Fruit fly (Drosophila melanogaster) whole organism, pupa: Measurements from ENCODE around the gene Eig71Ej.

Experiments
- CG10348 ChIP-seq: fragments of 200-800 bp; sonication (Bioruptor generic); IDR thresholded peaks from 2 replicates; pipeline ENCODE4 v1.3.6; 2022; ENCODE audit warnings: missing biosample characterization, missing genetic modification characterization
- CG12605 ChIP-seq: fragments of 200-800 bp; sonication (Bioruptor generic); IDR thresholded peaks from 2 replicates; pipeline ENCODE4 v1.3.6; 2022; ENCODE audit warnings: missing biosample characterization, missing genetic modification characterization
- CG13204 ChIP-seq: fragments of 200-800 bp; sonication (Bioruptor generic); optimal IDR thresholded peaks from 2 replicates; lab custom pipeline; 2018; ENCODE audit warnings: missing biosample characterization, mild to moderate bottlenecking, missing genetic modification characterization, moderate library complexity
- CG14655 ChIP-seq: fragments of 200-800 bp; sonication (Bioruptor generic); optimal IDR thresholded peaks from 3 replicates; lab custom pipeline; 2017; ENCODE audit warnings: mild to moderate bottlenecking, missing biosample characterization, missing genetic modification reagents, missing genetic modification characterization
- CG15710 ChIP-seq: fragments of 200-800 bp; sonication (Bioruptor generic); optimal IDR thresholded peaks from 2 replicates; lab custom pipeline; 2018; ENCODE audit warnings: missing biosample characterization, mild to moderate bottlenecking, missing genetic modification characterization, moderate library complexity
- CG17806 ChIP-seq: fragments of 200-800 bp; sonication (Bioruptor generic); optimal IDR thresholded peaks from 2 replicates; lab custom pipeline; 2018; ENCODE audit warnings: missing biosample characterization, mild to moderate bottlenecking, missing genetic modification characterization, moderate library complexity
- CG32121 ChIP-seq: fragments of 200-800 bp; sonication (Bioruptor generic); IDR thresholded peaks from 2 replicates; pipeline ENCODE4 v1.3.6; 2022; ENCODE audit warnings: missing biosample characterization, missing genetic modification characterization
- CG34367 ChIP-seq: fragments of 200-800 bp; sonication (Bioruptor generic); optimal IDR thresholded peaks from 2 replicates; lab custom pipeline; 2018; ENCODE audit warnings: missing biosample characterization, mild to moderate bottlenecking, missing genetic modification characterization
- CG4496 ChIP-seq: fragments of 200-800 bp; sonication (Bioruptor generic); IDR thresholded peaks from 3 replicates; pipeline ENCODE4 v1.3.6; 2022; ENCODE audit warnings: missing biosample characterization, missing genetic modification characterization
- CG8159 ChIP-seq: fragments of 200-800 bp; sonication (Bioruptor generic); optimal IDR thresholded peaks from 3 replicates; lab custom pipeline; 2018; ENCODE audit warnings: missing biosample characterization, mild to moderate bottlenecking, missing genetic modification characterization, moderate library complexity
- CG8301 ChIP-seq: fragments of 200-800 bp; sonication (Bioruptor generic); optimal IDR thresholded peaks from 2 replicates; lab custom pipeline; 2018; ENCODE audit warnings: missing biosample characterization, mild to moderate bottlenecking, missing genetic modification characterization
- CG9948 ChIP-seq: fragments of 200-800 bp; sonication (Bioruptor generic); optimal IDR thresholded peaks from 2 replicates; lab custom pipeline; 2018; ENCODE audit warnings: missing biosample characterization, mild to moderate bottlenecking, missing genetic modification characterization, moderate library complexity
- D1 ChIP-seq: fragments of 200-800 bp; sonication (Bioruptor generic); optimal IDR thresholded peaks from 2 replicates; lab custom pipeline; 2018; ENCODE audit warnings: missing biosample characterization, mild to moderate bottlenecking, missing genetic modification characterization, moderate library complexity
- EcR ChIP-seq: fragments of 200-800 bp; sonication (Bioruptor generic); optimal IDR thresholded peaks from 3 replicates; lab custom pipeline; 2019; ENCODE audit warnings: missing biosample characterization, missing genetic modification characterization, mild to moderate bottlenecking, moderate library complexity, missing genetic modification reagents
- Ets98B ChIP-seq: fragments of 200-800 bp; sonication (Bioruptor generic); IDR thresholded peaks from 2 replicates; pipeline ENCODE4 v1.3.6; 2022; ENCODE audit warnings: missing biosample characterization, missing genetic modification characterization
- Pif1A ChIP-seq: fragments of 200-800 bp; sonication (Bioruptor generic); optimal IDR thresholded peaks from 3 replicates; lab custom pipeline; 2016; ENCODE audit warnings: missing biosample characterization, missing genetic modification characterization
- Pif1B ChIP-seq: fragments of 200-800 bp; sonication (Bioruptor generic); optimal IDR thresholded peaks from 3 replicates; lab custom pipeline; 2016; ENCODE audit warnings: missing biosample characterization, missing genetic modification characterization
- Snoo ChIP-seq: fragments of 200-800 bp; sonication (Bioruptor generic); optimal IDR thresholded peaks from 3 replicates; lab custom pipeline; 2017; ENCODE audit warnings: missing biosample characterization, mild to moderate bottlenecking, missing genetic modification characterization, inconsistent platforms
- fd96Ca ChIP-seq: fragments of 200-800 bp; sonication (Bioruptor generic); IDR thresholded peaks from 3 replicates; pipeline ENCODE4 v1.3.6; 2022; ENCODE audit warnings: missing biosample characterization, missing genetic modification characterization
- gl ChIP-seq: fragments of 200-800 bp; sonication (Bioruptor generic); optimal IDR thresholded peaks from 2 replicates; lab custom pipeline; 2018; ENCODE audit warnings: missing biosample characterization, mild to moderate bottlenecking, missing genetic modification characterization
- rn ChIP-seq: fragments of 200-800 bp; sonication (Bioruptor generic); IDR thresholded peaks from 2 replicates; pipeline ENCODE4 v1.3.6; 2022; ENCODE audit warnings: missing biosample characterization, missing genetic modification characterization

Eig71Ej gene

dm6 chr3L:15652154-15652553, 8.7 kb downstream of the Eig71Ej start, which contains the start of the genes Eig71Ec and Eig71Ed:
Eig71Ec (minus strand) TSS chr3L:15652254.
Eig71Ed (plus strand) TSS chr3L:15652537.
- TF ChIP-seq Pif1B (GFP tag; lab: Kevin White, UChicago), result no peak
- TF ChIP-seq CG34367, result no peak
- TF ChIP-seq CG13204 (GFP tag; lab: Kevin White, UChicago), result no peak
- TF ChIP-seq CG14655, result no peak
- no peak for TF ChIP-seq gl (tag; lab: Kevin White, UChicago)
- TF ChIP-seq CG9948 (tag; lab: Kevin White, UChicago), result no peak
- TF ChIP-seq fd96Ca, result no peak
- no peak for TF ChIP-seq CG8159 (tag; lab: Kevin White, UChicago)
- TF ChIP-seq Ets98B (GFP tag; lab: Robert Waterston, UW), result no peak
- no peak for TF ChIP-seq D1 (tag; lab: Kevin White, UChicago)
- TF ChIP-seq CG8301, result no peak
- TF ChIP-seq Pif1A (GFP tag; lab: Kevin White, UChicago), result no peak
- no peak for TF ChIP-seq CG10348 (GFP tag; lab: Robert Waterston, UW)

DNA sequence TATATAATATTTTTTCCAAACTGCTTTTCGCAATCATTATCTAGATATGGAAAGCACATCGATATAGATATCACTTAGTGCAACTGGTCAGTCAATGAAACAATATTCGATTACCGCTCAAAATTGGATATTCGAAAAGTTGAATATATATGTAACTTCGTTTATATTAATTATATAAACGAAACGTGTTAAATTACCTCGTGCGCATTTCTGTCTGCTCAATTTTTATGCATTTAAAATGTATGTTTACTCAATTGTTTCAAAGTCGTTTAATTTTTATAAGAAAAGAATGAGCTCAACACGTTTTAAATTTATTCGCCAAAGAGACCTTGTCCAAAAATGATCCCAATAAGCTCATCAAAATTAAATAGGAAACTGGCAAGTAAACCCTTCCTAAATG, 10.3 kb downstream of the Eig71Ej start, which contains the start of gene CG43084:
Gene CG43084 (plus strand): TSS at position 301 of the 400 bp plus-strand sequence.
- TF ChIP-seq CG13204 (GFP tag; lab: Kevin White, UChicago) (no peak), Pif1B (GFP tag; lab: Kevin White, UChicago) (no peak), CG10348 (GFP tag; lab: Robert Waterston, UW) (no peak), CG9948 (tag; lab: Kevin White, UChicago) (no peak), CG8301 (no peak), CG32121 (GFP tag; lab: Robert Waterston, UW) (no peak), Ets98B (GFP tag; lab: Robert Waterston, UW) (no peak), CG14655 (no peak), CG17806 (tag; lab: Kevin White, UChicago) (no peak)

- TF ChIP-seq CG13204 (GFP tag; lab: Kevin White, UChicago), result no peak
- no peak for TF ChIP-seq EcR (GFP tag; lab: Kevin White, UChicago)
- TF ChIP-seq Snoo (tag; lab: Kevin White, UChicago), result no peak
- TF ChIP-seq rn (GFP tag; lab: Robert Waterston, UW), result no peak
- TF ChIP-seq Pif1B (GFP tag; lab: Kevin White, UChicago), result no peak
- no peak for TF ChIP-seq CG14655
- no peak for TF ChIP-seq CG9948 (tag; lab: Kevin White, UChicago)
- TF ChIP-seq CG32121 (GFP tag; lab: Robert Waterston, UW), result no peak
Observed at dm6 chr3L:15649561-15649960, 11.3 kb downstream of the Eig71Ej start, which contains the start of the genes Eig71Ea and Eig71Eb. Eig71Ea (minus strand) TSS chr3L:15649661. Eig71Eb (plus strand) TSS chr3L:15649936.

- TF ChIP-seq CG12605 (no peak), fd96Ca (no peak), CG34367 (no peak), CG32121 (GFP tag; lab: Robert Waterston, UW) (no peak), CG8301 (no peak), Pif1B (GFP tag; lab: Kevin White, UChicago) (no peak), CG15710 (tag; lab: Kevin White, UChicago) (no peak), CG10348 (GFP tag; lab: Robert Waterston, UW) (no peak), CG17806 (tag; lab: Kevin White, UChicago) (no peak), CG8159 (tag; lab: Kevin White, UChicago) (no peak)
- TF ChIP-seq, all 21 proteins: peak for 0
Observed at dm6 chr3L:15647712-15648621, 12.8 kb downstream of the Eig71Ej start, which contains the start of the genes comm3 and CG43083. comm3 (minus strand) TSS chr3L:15647762. CG43083 (plus strand) TSS chr3L:15648571.

dm6 chr3L:15646182-15646581, 14.6 kb downstream of the Eig71Ej start:
- TF ChIP-seq Ets98B (GFP tag; lab: Robert Waterston, UW), result no peak
- TF ChIP-seq CG32121 (GFP tag; lab: Robert Waterston, UW), result no peak
- TF ChIP-seq gl (tag; lab: Kevin White, UChicago), result no peak
- TF ChIP-seq CG8159 (tag; lab: Kevin White, UChicago), result no peak
- TF ChIP-seq CG9948 (tag; lab: Kevin White, UChicago), result no peak
- no peak for TF ChIP-seq CG17806 (tag; lab: Kevin White, UChicago)
- TF ChIP-seq CG10348 (GFP tag; lab: Robert Waterston, UW), result no peak
- no peak for TF ChIP-seq CG4496 (GFP tag; lab: Robert Waterston, UW)
- no peak for TF ChIP-seq Snoo (tag; lab: Kevin White, UChicago)
- no peak for TF ChIP-seq Pif1B (GFP tag; lab: Kevin White, UChicago)
- no peak for TF ChIP-seq CG14655
- no peak for TF ChIP-seq CG13204 (GFP tag; lab: Kevin White, UChicago)
- no peak for TF ChIP-seq rn (GFP tag; lab: Robert Waterston, UW)
- TF ChIP-seq EcR (GFP tag; lab: Kevin White, UChicago), result no peak
- no peak for TF ChIP-seq D1 (tag; lab: Kevin White, UChicago)

DNA sequence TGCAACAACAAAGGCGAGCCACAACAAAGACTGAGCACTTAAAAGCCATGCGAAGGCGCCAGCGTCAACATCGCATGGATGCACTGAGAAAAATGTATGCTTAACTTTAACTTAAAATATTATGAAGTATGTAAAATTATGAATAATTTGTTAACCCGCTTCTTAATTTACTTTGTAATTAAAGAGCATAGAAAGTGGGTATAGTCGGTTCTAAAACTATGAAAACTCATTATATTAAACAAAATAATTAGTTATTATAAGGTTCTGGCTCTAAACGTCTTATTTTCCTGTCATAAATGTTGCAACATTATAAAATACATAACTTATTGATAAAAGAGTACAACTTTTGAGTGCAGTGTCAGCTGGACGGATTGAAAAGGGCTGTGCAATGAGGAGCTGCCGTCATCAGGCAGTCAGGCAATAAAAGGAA, 19.2 kb downstream of the Eig71Ej start:
- 0 out of 2 replicates have a peak, but pooled peaks have one; percentile 7 for TF ChIP-seq CG12605
- TF ChIP-seq CG4496 (GFP tag; lab: Robert Waterston, UW), result 0 out of 3 replicates have a peak, but pooled peaks have one; percentile 21
- no peak for TF ChIP-seq CG13204 (GFP tag; lab: Kevin White, UChicago)
- TF ChIP-seq EcR (GFP tag; lab: Kevin White, UChicago), result no peak
- no peak for TF ChIP-seq CG10348 (GFP tag; lab: Robert Waterston, UW)
- no peak for TF ChIP-seq CG34367
- TF ChIP-seq gl (tag; lab: Kevin White, UChicago), result no peak
- TF ChIP-seq D1 (tag; lab: Kevin White, UChicago), result no peak
- TF ChIP-seq CG17806 (tag; lab: Kevin White, UChicago), result peak; percentile 32
- no peak for TF ChIP-seq CG32121 (GFP tag; lab: Robert Waterston, UW)
- TF ChIP-seq Ets98B (GFP tag; lab: Robert Waterston, UW), result no peak
- peak; percentile 45 for TF ChIP-seq CG8301
- TF ChIP-seq CG15710 (tag; lab: Kevin White, UChicago), result peak; percentile 54
- TF ChIP-seq CG8159 (tag; lab: Kevin White, UChicago), result peak; percentile 81
- no peak for TF ChIP-seq fd96Ca
- no peak for TF ChIP-seq Pif1B (GFP tag; lab: Kevin White, UChicago)
- TF ChIP-seq CG14655, result peak; percentile 51
- peak; percentile 47 for TF ChIP-seq CG9948 (tag; lab: Kevin White, UChicago)
- TF ChIP-seq Snoo (tag; lab: Kevin White, UChicago), result peak; percentile 28
- peak; percentile 11 for TF ChIP-seq Pif1A (GFP tag; lab: Kevin White, UChicago)
- TF ChIP-seq rn (GFP tag; lab: Robert Waterston, UW), result no peak
